Worm (Caenorhabditis elegans): ENCODE results near the gene fbxa-144.

DNA sequence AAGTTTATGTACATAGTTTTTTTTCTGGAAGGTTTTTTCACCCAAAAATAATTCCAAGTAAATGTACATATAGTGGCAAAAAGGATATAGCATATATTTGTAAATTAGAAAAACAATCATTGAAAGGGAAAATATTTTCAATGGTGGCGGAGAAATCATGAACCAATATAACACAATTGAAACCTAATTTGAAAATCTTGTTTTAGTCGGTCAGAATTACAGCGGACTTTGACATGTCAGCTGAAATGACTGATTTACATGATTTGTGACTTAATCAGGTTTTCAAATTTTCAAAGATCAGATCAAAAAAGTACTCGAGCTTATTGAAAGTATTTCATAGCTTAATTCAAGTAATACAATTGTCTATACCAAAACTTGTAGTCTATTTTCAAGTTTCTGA is 39.1 kb upstream of the fbxa-144 start, which contains the start of gene K05D4.9:
- TF ChIP-seq madf-3 (GFP tag; IDR thresholded peaks at IDR 0.05) (no peak), Y67H2A.10 (GFP tag; conservative IDR thresholded peaks at IDR 0.05) (no peak), nfya-1 (tag; optimal IDR thresholded peaks at IDR 0.05; ENCODE audit: borderline replicate concordance, insufficient read depth) (no peak), snpc-4 (GFP tag; optimal IDR thresholded peaks at IDR 0.05) (no peak), snpc-4 (tag; optimal IDR thresholded peaks at IDR 0.05) (no peak), ccch-3 (GFP tag; optimal IDR thresholded peaks at IDR 0.05) (no peak)

Measured in whole organism, young adult.